Fruit fly (Drosophila melanogaster) whole organism, larva: Measurements from ENCODE around the gene spn-B.

Source experiments
- noc ChIP-seq: fragments of 200-800 bp; sonication (Bioruptor generic); optimal IDR thresholded peaks from 3 replicates; lab custom pipeline; 2019; ENCODE audit warnings: missing biosample characterization, mild to moderate bottlenecking, missing genetic modification characterization, moderate library complexity

spn-B gene

dm6 chr3R:14289958-14290835 is 37.7 kb upstream of the spn-B start:
- peak; percentile 72 for TF ChIP-seq noc (tag; lab: Kevin White, UChicago)

dm6 chr3R:14291431-14291830 is 36.4 kb upstream of the spn-B start:
- peak; percentile 89 for TF ChIP-seq noc (tag; lab: Kevin White, UChicago)

- TF ChIP-seq noc (tag; lab: Kevin White, UChicago): no peak
These were observed 35.5 kb upstream of the spn-B start for dm6 chr3R:14292307-14292711.

- TF ChIP-seq noc (tag; lab: Kevin White, UChicago): peak; percentile 29
These were observed 33.3 kb upstream of the spn-B start for dm6 chr3R:14294397-14295018.

- peak; percentile 61 for TF ChIP-seq noc (tag; lab: Kevin White, UChicago)
These were observed 31.7 kb upstream of the spn-B start for dm6 chr3R:14296126-14296525.

dm6 chr3R:14296700-14297099 is 31.2 kb upstream of the spn-B start:
- no peak for TF ChIP-seq noc (tag; lab: Kevin White, UChicago)

- TF ChIP-seq noc (tag; lab: Kevin White, UChicago): no peak
These were observed 30.4 kb upstream of the spn-B start for dm6 chr3R:14297489-14297888.

- TF ChIP-seq noc (tag; lab: Kevin White, UChicago): no peak
These were observed 29.6 kb upstream of the spn-B start for dm6 chr3R:14298078-14298896.

- TF ChIP-seq noc (tag; lab: Kevin White, UChicago): peak; percentile 8
These were observed 28.0 kb upstream of the spn-B start for dm6 chr3R:14299891-14300290.

- TF ChIP-seq noc (tag; lab: Kevin White, UChicago): no peak
These were observed 25.7 kb upstream of the spn-B start, which contains the start of gene IFT54 for dm6 chr3R:14302128-14302527. Gene IFT54, plus strand, starts transcription at chr3R:14302428.

- TF ChIP-seq noc (tag; lab: Kevin White, UChicago): no peak
These were observed 19.7 kb upstream of the spn-B start for dm6 chr3R:14307972-14308673.

dm6 chr3R:14308801-14309217 is 19.0 kb upstream of the spn-B start, which contains the start of gene Polr2I:
Gene Polr2I, plus strand, starts transcription at chr3R:14309089.
- TF ChIP-seq noc (tag; lab: Kevin White, UChicago): peak; percentile 12

dm6 chr3R:14310062-14310461 is 17.8 kb upstream of the spn-B start, which contains the start of gene CG31321:
Gene CG31321, plus strand, starts transcription at chr3R:14310362.
- TF ChIP-seq noc (tag; lab: Kevin White, UChicago): no peak

- TF ChIP-seq noc (tag; lab: Kevin White, UChicago): peak; percentile 30
These were observed 16.8 kb upstream of the spn-B start for dm6 chr3R:14311027-14311426.

dm6 chr3R:14314554-14314953 is 13.3 kb upstream of the spn-B start, which contains the start of gene Crz:
Gene Crz, plus strand, starts transcription at chr3R:14314854.
- no peak for TF ChIP-seq noc (tag; lab: Kevin White, UChicago)
